Fruit fly (Drosophila melanogaster) whole organism, prepupa: ENCODE data around the gene CG31068.

Source experiments
- Blimp-1 ChIP-seq: fragments of 200-800 bp; sonication (Bioruptor generic); optimal IDR thresholded peaks from 3 replicates; lab custom pipeline; 2017; ENCODE audit warnings: missing biosample characterization, missing genetic modification characterization, mild to moderate bottlenecking, moderate library complexity, missing genetic modification reagents
- CG10631 ChIP-seq: fragments of 200-800 bp; sonication (Bioruptor generic); optimal IDR thresholded peaks from 2 replicates; lab custom pipeline; 2016; ENCODE audit warnings: missing biosample characterization, missing genetic modification characterization
- CG11294 ChIP-seq: fragments of 200-800 bp; sonication (Bioruptor generic); IDR thresholded peaks from 2 replicates; pipeline ENCODE4 v1.3.6; 2022; ENCODE audit warnings: missing biosample characterization, missing genetic modification characterization
- CG11762 ChIP-seq: fragments of 200-800 bp; sonication (Bioruptor generic); optimal IDR thresholded peaks from 3 replicates; lab custom pipeline; 2016; ENCODE audit warnings: missing biosample characterization, missing genetic modification characterization; ENCODE audit not compliant: insufficient read depth
- CG11902 ChIP-seq: fragments of 200-800 bp; sonication (Bioruptor generic); optimal IDR thresholded peaks from 3 replicates; lab custom pipeline; 2016; ENCODE audit warnings: missing biosample characterization, missing genetic modification characterization
- CG16779 ChIP-seq: fragments of 200-800 bp; sonication (Bioruptor generic); optimal IDR thresholded peaks from 3 replicates; lab custom pipeline; 2017; ENCODE audit warnings: missing biosample characterization, mild to moderate bottlenecking, missing genetic modification characterization
- CG3032 ChIP-seq: fragments of 200-800 bp; optimal IDR thresholded peaks from 2 replicates; lab custom pipeline; 2019; ENCODE audit warnings: missing biosample characterization, mild to moderate bottlenecking, missing genetic modification characterization, moderate library complexity
- CG31627 ChIP-seq: fragments of 200-800 bp; sonication (Bioruptor generic); optimal IDR thresholded peaks from 3 replicates; lab custom pipeline; 2016; ENCODE audit warnings: missing biosample characterization, missing genetic modification characterization
- CG32006 ChIP-seq: fragments of 200-800 bp; sonication (Bioruptor generic); optimal IDR thresholded peaks from 3 replicates; lab custom pipeline; 2017; ENCODE audit warnings: missing biosample characterization, mild to moderate bottlenecking, missing genetic modification characterization
- CG34406 ChIP-seq: fragments of 200-800 bp; sonication (Bioruptor generic); optimal IDR thresholded peaks from 3 replicates; lab custom pipeline; 2016; ENCODE audit warnings: missing biosample characterization, missing genetic modification characterization
- CG3919 ChIP-seq: fragments of 200-800 bp; sonication (Bioruptor generic); optimal IDR thresholded peaks from 3 replicates; lab custom pipeline; 2016; ENCODE audit warnings: missing biosample characterization, missing genetic modification characterization
- CG4318 ChIP-seq: fragments of 200-800 bp; sonication (Bioruptor generic); optimal IDR thresholded peaks from 3 replicates; lab custom pipeline; 2017; ENCODE audit warnings: missing biosample characterization, mild to moderate bottlenecking, missing genetic modification characterization
- CG6163 ChIP-seq: fragments of 200-800 bp; sonication (Bioruptor generic); IDR thresholded peaks from 3 replicates; pipeline ENCODE4 v1.3.6; 2022; ENCODE audit warnings: missing biosample characterization, missing genetic modification characterization
- CG6792 ChIP-seq: fragments of 200-800 bp; sonication (Bioruptor generic); optimal IDR thresholded peaks from 3 replicates; lab custom pipeline; 2016; ENCODE audit warnings: missing biosample characterization, missing genetic modification characterization
- CG6808 ChIP-seq: fragments of 200-800 bp; sonication (Bioruptor generic); optimal IDR thresholded peaks from 3 replicates; lab custom pipeline; 2017; ENCODE audit warnings: missing biosample characterization, missing genetic modification characterization, mild to moderate bottlenecking, moderate library complexity, missing genetic modification reagents
- CG8119 ChIP-seq: fragments of 200-800 bp; sonication (Bioruptor generic); IDR thresholded peaks from 3 replicates; pipeline ENCODE4 v1.3.6; 2022; ENCODE audit warnings: missing biosample characterization, missing genetic modification characterization
- CG8319 ChIP-seq: fragments of 200-800 bp; sonication (Bioruptor generic); optimal IDR thresholded peaks from 3 replicates; lab custom pipeline; 2016; ENCODE audit warnings: missing biosample characterization, missing genetic modification characterization
- CG8632 ChIP-seq: fragments of 200-800 bp; sonication (Bioruptor generic); optimal IDR thresholded peaks from 3 replicates; lab custom pipeline; 2016; ENCODE audit warnings: missing biosample characterization, missing genetic modification characterization
- CG9139 ChIP-seq: fragments of 200-800 bp; sonication (Bioruptor generic); optimal IDR thresholded peaks from 3 replicates; lab custom pipeline; 2017; ENCODE audit warnings: missing biosample characterization, mild to moderate bottlenecking, missing genetic modification characterization
- Eip75B ChIP-seq: fragments of 200-800 bp; sonication (Bioruptor generic); optimal IDR thresholded peaks from 3 replicates; lab custom pipeline; 2016; ENCODE audit warnings: missing biosample characterization, missing genetic modification characterization
- Eip78C ChIP-seq: fragments of 200-800 bp; sonication (Bioruptor generic); peaks from one replicate; lab custom pipeline; 2016; ENCODE audit warnings: missing biosample characterization, missing genetic modification characterization
- Eip93F ChIP-seq: fragments of 200-800 bp; sonication (Bioruptor generic); optimal IDR thresholded peaks from 2 replicates; lab custom pipeline; 2016; ENCODE audit warnings: missing biosample characterization, mild to moderate bottlenecking, missing genetic modification characterization
- Hr39 ChIP-seq: fragments of 200-800 bp; sonication (Bioruptor generic); optimal IDR thresholded peaks from 2 replicates; lab custom pipeline; 2016; ENCODE audit warnings: missing biosample characterization, missing genetic modification characterization
- Hr4 ChIP-seq: fragments of 200-800 bp; sonication (Bioruptor generic); optimal IDR thresholded peaks from 3 replicates; lab custom pipeline; 2016; ENCODE audit warnings: missing biosample characterization, missing genetic modification characterization
- Met ChIP-seq: fragments of 200-800 bp; sonication (Bioruptor generic); optimal IDR thresholded peaks from 3 replicates; lab custom pipeline; 2016; ENCODE audit warnings: missing biosample characterization, missing genetic modification characterization
- OdsH ChIP-seq: fragments of 200-800 bp; sonication (Bioruptor generic); optimal IDR thresholded peaks from 3 replicates; lab custom pipeline; 2016; ENCODE audit warnings: missing biosample characterization, missing genetic modification characterization
- Smox ChIP-seq: fragments of 200-800 bp; sonication (Bioruptor generic); optimal IDR thresholded peaks from 3 replicates; lab custom pipeline; 2016; ENCODE audit warnings: missing biosample characterization, missing genetic modification characterization
- Sox14 ChIP-seq: fragments of 200-800 bp; sonication (Bioruptor generic); optimal IDR thresholded peaks from 3 replicates; lab custom pipeline; 2016; ENCODE audit warnings: missing biosample characterization, missing genetic modification characterization
- Sox15 ChIP-seq: fragments of 200-800 bp; sonication (Bioruptor generic); optimal IDR thresholded peaks from 3 replicates; lab custom pipeline; 2016; ENCODE audit warnings: missing biosample characterization, missing genetic modification characterization
- achi ChIP-seq: fragments of 200-800 bp; sonication (Bioruptor generic); optimal IDR thresholded peaks from 3 replicates; lab custom pipeline; 2016; ENCODE audit warnings: missing biosample characterization, missing genetic modification characterization
- dac ChIP-seq: fragments of 200-800 bp; sonication (Bioruptor generic); optimal IDR thresholded peaks from 2 replicates; lab custom pipeline; 2017; ENCODE audit warnings: missing biosample characterization, mild to moderate bottlenecking, missing genetic modification characterization
- dsx ChIP-seq: fragments of 200-800 bp; optimal IDR thresholded peaks from 3 replicates; lab custom pipeline; 2019; ENCODE audit warnings: missing biosample characterization, mild to moderate bottlenecking, missing genetic modification characterization, moderate library complexity; ENCODE audit not compliant: poor library complexity, severe bottlenecking
- eg ChIP-seq: fragments of 200-800 bp; sonication (Bioruptor generic); IDR thresholded peaks from 3 replicates; pipeline ENCODE4 v1.3.6; 2022; ENCODE audit warnings: missing biosample characterization, missing genetic modification characterization
- esn ChIP-seq: fragments of 200-800 bp; sonication (Bioruptor generic); optimal IDR thresholded peaks from 2 replicates; lab custom pipeline; 2016; ENCODE audit warnings: missing biosample characterization, mild to moderate bottlenecking, missing genetic modification characterization, moderate library complexity
- fd59A ChIP-seq: fragments of 200-800 bp; sonication (Bioruptor generic); optimal IDR thresholded peaks from 2 replicates; lab custom pipeline; 2017; ENCODE audit warnings: missing biosample characterization, mild to moderate bottlenecking, missing genetic modification characterization, missing genetic modification reagents
- fkh ChIP-seq: fragments of 200-800 bp; sonication (Bioruptor generic); optimal IDR thresholded peaks from 3 replicates; lab custom pipeline; 2017; ENCODE audit warnings: missing biosample characterization, mild to moderate bottlenecking, missing genetic modification characterization, moderate library complexity
- lz ChIP-seq: fragments of 200-800 bp; sonication (Bioruptor generic); optimal IDR thresholded peaks from 3 replicates; lab custom pipeline; 2016; ENCODE audit warnings: missing biosample characterization, missing genetic modification characterization
- net ChIP-seq: fragments of 200-800 bp; sonication (Bioruptor generic); optimal IDR thresholded peaks from 3 replicates; lab custom pipeline; 2016; ENCODE audit warnings: missing biosample characterization, missing genetic modification characterization
- salr ChIP-seq, 2 experiments: fragments of 200-800 bp; sonication (Bioruptor generic); optimal IDR thresholded peaks; 3 replicates each; lab custom pipeline; 2016 to 2018; ENCODE audit warnings: missing biosample characterization in 2 of 2, missing genetic modification characterization in 2 of 2, mild to moderate bottlenecking in 1 of 2
- spab ChIP-seq: fragments of 200-800 bp; sonication (Bioruptor generic); optimal IDR thresholded peaks from 2 replicates; lab custom pipeline; 2017; ENCODE audit warnings: missing biosample characterization, mild to moderate bottlenecking, missing genetic modification characterization, missing genetic modification reagents
- ss ChIP-seq, 2 experiments: fragments of 200-800 bp; sonication (Bioruptor generic); optimal IDR thresholded peaks; 2 replicates in 1 of 2; 3 replicates in 1 of 2; lab custom pipeline; 2017 to 2018; ENCODE audit warnings: mild to moderate bottlenecking in 2 of 2, missing biosample characterization in 2 of 2, missing genetic modification characterization in 2 of 2, moderate library complexity in 1 of 2
- svp ChIP-seq: fragments of 200-800 bp; sonication (Bioruptor generic); peaks from one replicate; lab custom pipeline; 2016; ENCODE audit warnings: missing biosample characterization, missing genetic modification characterization
- topi ChIP-seq: fragments of 200-800 bp; sonication (Bioruptor generic); optimal IDR thresholded peaks from 3 replicates; lab custom pipeline; 2016; ENCODE audit warnings: missing biosample characterization, missing genetic modification characterization
- vri ChIP-seq: fragments of 200-800 bp; sonication (Bioruptor generic); optimal IDR thresholded peaks from 3 replicates; lab custom pipeline; 2016; ENCODE audit warnings: missing biosample characterization, mild to moderate bottlenecking, missing genetic modification characterization

CG31068 gene

dm6 chr3R:27273118-27274062, 39.9 kb downstream of the CG31068 start, which contains the start of gene CG5934 (continued):
- TF ChIP-seq achi (GFP tag; lab: Kevin White, UChicago) (peak; percentile 26), CG11294 (no peak), net (GFP tag; lab: Kevin White, UChicago) (peak; percentile 19), CG8319 (GFP tag; lab: Kevin White, UChicago) (no peak), CG6808 (GFP tag; lab: Kevin White, UChicago) (peak; percentile 6), esn (GFP tag; lab: Kevin White, UChicago) (peak; percentile 52), ss (GFP tag; optimal IDR thresholded peaks at IDR 0.05; lab: Kevin White, UChicago) (peak in 1 of 2 experiments; percentile 44), Eip75B (GFP tag; lab: Kevin White, UChicago) (peak; percentile 46), OdsH (no peak)

dm6 chr3R:27274533-27275447, 41.3 kb downstream of the CG31068 start, which contains the start of gene CG5938:
Gene CG5938, plus strand, starts transcription at chr3R:27274794.
- TF ChIP-seq lz (GFP tag; lab: Kevin White, UChicago): peak; percentile 17
- TF ChIP-seq achi (GFP tag; lab: Kevin White, UChicago): peak; percentile 57
- peak; percentile 23 to 69 for TF ChIP-seq ss (GFP tag; optimal IDR thresholded peaks at IDR 0.05; lab: Kevin White, UChicago)
- TF ChIP-seq dsx (GFP tag; lab: Kevin White, UChicago): peak; percentile 68
- no peak for TF ChIP-seq CG6792
- TF ChIP-seq CG11902 (GFP tag; lab: Kevin White, UChicago): peak; percentile 22
- peak; percentile 67 for TF ChIP-seq CG6163 (GFP tag; lab: Robert Waterston, UW)
- TF ChIP-seq Eip93F (GFP tag; lab: Kevin White, UChicago): no peak
- peak; percentile 10 for TF ChIP-seq CG31627 (GFP tag; lab: Kevin White, UChicago)
- peak; percentile 50 for TF ChIP-seq CG6808 (GFP tag; lab: Kevin White, UChicago)
- TF ChIP-seq CG10631 (GFP tag; lab: Kevin White, UChicago): peak; percentile 39
- peak; percentile 16 for TF ChIP-seq Hr39
- TF ChIP-seq CG8119 (GFP tag; lab: Robert Waterston, UW): no peak
- peak; percentile 22 for TF ChIP-seq topi
- TF ChIP-seq CG8632: no peak
- peak in 1 of 2 experiments; percentile 9 for TF ChIP-seq salr (GFP tag; optimal IDR thresholded peaks at IDR 0.05; lab: Kevin White, UChicago)
- TF ChIP-seq Hr4 (GFP tag; lab: Kevin White, UChicago): peak; percentile 8
- TF ChIP-seq CG9139 (GFP tag; lab: Kevin White, UChicago): peak; percentile 39
- peak; percentile 10 for TF ChIP-seq vri (GFP tag; lab: Kevin White, UChicago)
- TF ChIP-seq CG3919: peak; percentile 47
- no peak for TF ChIP-seq dac (GFP tag; lab: Kevin White, UChicago)
- no peak for TF ChIP-seq Blimp-1
- peak; percentile 31 for TF ChIP-seq CG16779 (tag; lab: Kevin White, UChicago)
- TF ChIP-seq CG11294: no peak
- TF ChIP-seq fkh (GFP tag; lab: Kevin White, UChicago): peak; percentile 21
- no peak for TF ChIP-seq fd59A (GFP tag; lab: Kevin White, UChicago)
- no peak for TF ChIP-seq CG4318 (GFP tag; lab: Kevin White, UChicago)
- peak; percentile 34 for TF ChIP-seq Met (GFP tag; lab: Kevin White, UChicago)
- peak; percentile 64 for TF ChIP-seq eg (GFP tag; lab: Robert Waterston, UW)
- TF ChIP-seq Sox15: no peak
- peak; percentile 74 for TF ChIP-seq Eip78C (GFP tag; lab: Kevin White, UChicago)
- no peak for TF ChIP-seq Smox (GFP tag; lab: Kevin White, UChicago)
- TF ChIP-seq CG8319 (GFP tag; lab: Kevin White, UChicago): no peak
- peak; percentile 68 for TF ChIP-seq Sox14 (GFP tag; lab: Kevin White, UChicago)
- TF ChIP-seq CG11762 (GFP tag; lab: Kevin White, UChicago): no peak
- peak; percentile 17 for TF ChIP-seq CG32006 (GFP tag; lab: Kevin White, UChicago)
- peak; percentile 21 for TF ChIP-seq CG3032 (tag; lab: Kevin White, UChicago)
- TF ChIP-seq spab: no peak
- TF ChIP-seq svp (GFP tag; lab: Kevin White, UChicago): peak; percentile 59
- peak; percentile 32 for TF ChIP-seq CG34406 (GFP tag; lab: Kevin White, UChicago)
